Worm (Caenorhabditis elegans) whole organism, L4/young adult: ENCODE results near the gene F22E5.1.
"Not testable (repeated sequence)": the region's sequence is repeated elsewhere in the genome, so short reads cannot be mapped to it uniquely, and the experiment has no call there.

Source experiments
- W03F9.2 ChIP-seq: fragments of 150-350 bp; optimal IDR thresholded peaks from 2 replicates; lab custom pipeline; 2014; ENCODE audit warnings: missing biosample characterization, missing genetic modification characterization
- dao-5 ChIP-seq: sonication (generic microtip); optimal IDR thresholded peaks from 2 replicates; lab custom pipeline; 2016; ENCODE audit warnings: missing genotype, missing genetic modification characterization, moderate library complexity, missing compliant biosample characterization
- him-1 ChIP-seq: sonication (generic microtip); optimal IDR thresholded peaks from 2 replicates; lab custom pipeline; 2016; ENCODE audit warnings: missing genotype, missing genetic modification reagents, missing genetic modification characterization, missing compliant biosample characterization

Gene F22E5.1

ce11 chrII:2673534-2673933 is at the start of gene F22E5.1, which contains the start of gene F22E5.20:
F22E5.1 (plus strand) TSS chrII:2673775.
F22E5.20 (minus strand) TSS chrII:2673634.
- TF ChIP-seq W03F9.2 (tag; lab: Kevin White, UChicago); him-1 (tag; lab: Kevin White, UChicago); dao-5: not testable (repeated sequence)

- TF ChIP-seq dao-5 (no peak), W03F9.2 (tag; lab: Kevin White, UChicago) (no peak), him-1 (tag; lab: Kevin White, UChicago) (no peak)
Measured at ce11 chrII:2624792-2625191, 48.8 kb upstream of the F22E5.1 start, which contains the start of gene lgc-28. lgc-28 (plus strand) TSS chrII:2625092.

- TF ChIP-seq him-1 (tag; lab: Kevin White, UChicago): no peak
- no peak for TF ChIP-seq dao-5
- TF ChIP-seq W03F9.2 (tag; lab: Kevin White, UChicago): no peak
Measured at ce11 chrII:2627154-2627799, 46.3 kb upstream of the F22E5.1 start, which contains the start of gene sri-71. sri-71 (plus strand) TSS chrII:2627749.

- no peak for TF ChIP-seq dao-5
- no peak for TF ChIP-seq W03F9.2 (tag; lab: Kevin White, UChicago)
- TF ChIP-seq him-1 (tag; lab: Kevin White, UChicago): no peak
Measured at ce11 chrII:2628401-2628800, 45.2 kb upstream of the F22E5.1 start.

- TF ChIP-seq W03F9.2 (tag; lab: Kevin White, UChicago) (no peak), dao-5 (no peak), him-1 (tag; lab: Kevin White, UChicago) (no peak)
Measured at ce11 chrII:2629270-2629669, 44.3 kb upstream of the F22E5.1 start, which contains the start of gene sri-37. sri-37 (plus strand) TSS chrII:2629570.

ce11 chrII:2631169-2631568 is 42.4 kb upstream of the F22E5.1 start, which contains the start of gene D2062.1:
D2062.1 (plus strand) TSS chrII:2631469.
- TF ChIP-seq dao-5 (no peak), him-1 (tag; lab: Kevin White, UChicago) (no peak), W03F9.2 (tag; lab: Kevin White, UChicago) (no peak)

- no peak for TF ChIP-seq dao-5
- TF ChIP-seq W03F9.2 (tag; lab: Kevin White, UChicago): no peak
- no peak for TF ChIP-seq him-1 (tag; lab: Kevin White, UChicago)
Measured at ce11 chrII:2637359-2637758, 36.2 kb upstream of the F22E5.1 start, which contains the start of gene F22E5.21. F22E5.21 (minus strand) TSS chrII:2637459.

ce11 chrII:2638062-2638461 is 35.5 kb upstream of the F22E5.1 start, which contains the start of gene F22E5.9:
F22E5.9 (plus strand) TSS chrII:2638388.
- TF ChIP-seq W03F9.2 (tag; lab: Kevin White, UChicago) (no peak), him-1 (tag; lab: Kevin White, UChicago) (no peak), dao-5 (no peak)

ce11 chrII:2639401-2640088 is 34.0 kb upstream of the F22E5.1 start, which contains the start of gene F22E5.8:
F22E5.8 (plus strand) TSS chrII:2640038.
- not testable (repeated sequence) for TF ChIP-seq W03F9.2 (tag; lab: Kevin White, UChicago); him-1 (tag; lab: Kevin White, UChicago); dao-5

ce11 chrII:2640982-2641381 is 32.6 kb upstream of the F22E5.1 start, which contains the start of gene F22E5.23:
F22E5.23 (plus strand) TSS chrII:2641282.
- TF ChIP-seq him-1 (tag; lab: Kevin White, UChicago) (no peak), dao-5 (no peak), W03F9.2 (tag; lab: Kevin White, UChicago) (no peak)

ce11 chrII:2641777-2642176 is 31.8 kb upstream of the F22E5.1 start, which contains the start of gene F22E5.7:
F22E5.7 (plus strand) TSS chrII:2642077.
- TF ChIP-seq W03F9.2 (tag; lab: Kevin White, UChicago) (no peak), dao-5 (no peak), him-1 (tag; lab: Kevin White, UChicago) (no peak)

- no peak for TF ChIP-seq dao-5
- TF ChIP-seq W03F9.2 (tag; lab: Kevin White, UChicago): no peak
- no peak for TF ChIP-seq him-1 (tag; lab: Kevin White, UChicago)
Measured at ce11 chrII:2644498-2644897, 29.1 kb upstream of the F22E5.1 start, which contains the start of gene F22E5.11. F22E5.11 (minus strand) TSS chrII:2644598.

ce11 chrII:2646756-2647155 is 26.8 kb upstream of the F22E5.1 start, which contains the start of gene F22E5.12:
F22E5.12 (minus strand) TSS chrII:2646856.
- not testable (repeated sequence) for TF ChIP-seq dao-5; W03F9.2 (tag; lab: Kevin White, UChicago); him-1 (tag; lab: Kevin White, UChicago)
